Fruit fly (Drosophila melanogaster) whole organism, pupa: ENCODE data around the gene CG10185.

ENCODE experiments used
- CG10348 ChIP-seq: fragments of 200-800 bp; sonication (Bioruptor generic); IDR thresholded peaks from 2 replicates; pipeline ENCODE4 v1.3.6; 2022; ENCODE audit warnings: missing biosample characterization, missing genetic modification characterization
- CG12605 ChIP-seq: fragments of 200-800 bp; sonication (Bioruptor generic); IDR thresholded peaks from 2 replicates; pipeline ENCODE4 v1.3.6; 2022; ENCODE audit warnings: missing biosample characterization, missing genetic modification characterization
- CG13204 ChIP-seq: fragments of 200-800 bp; sonication (Bioruptor generic); optimal IDR thresholded peaks from 2 replicates; lab custom pipeline; 2018; ENCODE audit warnings: missing biosample characterization, mild to moderate bottlenecking, missing genetic modification characterization, moderate library complexity
- CG14655 ChIP-seq: fragments of 200-800 bp; sonication (Bioruptor generic); optimal IDR thresholded peaks from 3 replicates; lab custom pipeline; 2017; ENCODE audit warnings: mild to moderate bottlenecking, missing biosample characterization, missing genetic modification reagents, missing genetic modification characterization
- CG15710 ChIP-seq: fragments of 200-800 bp; sonication (Bioruptor generic); optimal IDR thresholded peaks from 2 replicates; lab custom pipeline; 2018; ENCODE audit warnings: missing biosample characterization, mild to moderate bottlenecking, missing genetic modification characterization, moderate library complexity
- CG17806 ChIP-seq: fragments of 200-800 bp; sonication (Bioruptor generic); optimal IDR thresholded peaks from 2 replicates; lab custom pipeline; 2018; ENCODE audit warnings: missing biosample characterization, mild to moderate bottlenecking, missing genetic modification characterization, moderate library complexity
- CG32121 ChIP-seq: fragments of 200-800 bp; sonication (Bioruptor generic); IDR thresholded peaks from 2 replicates; pipeline ENCODE4 v1.3.6; 2022; ENCODE audit warnings: missing biosample characterization, missing genetic modification characterization
- CG34367 ChIP-seq: fragments of 200-800 bp; sonication (Bioruptor generic); optimal IDR thresholded peaks from 2 replicates; lab custom pipeline; 2018; ENCODE audit warnings: missing biosample characterization, mild to moderate bottlenecking, missing genetic modification characterization
- CG4496 ChIP-seq: fragments of 200-800 bp; sonication (Bioruptor generic); IDR thresholded peaks from 3 replicates; pipeline ENCODE4 v1.3.6; 2022; ENCODE audit warnings: missing biosample characterization, missing genetic modification characterization
- CG8159 ChIP-seq: fragments of 200-800 bp; sonication (Bioruptor generic); optimal IDR thresholded peaks from 3 replicates; lab custom pipeline; 2018; ENCODE audit warnings: missing biosample characterization, mild to moderate bottlenecking, missing genetic modification characterization, moderate library complexity
- CG8301 ChIP-seq: fragments of 200-800 bp; sonication (Bioruptor generic); optimal IDR thresholded peaks from 2 replicates; lab custom pipeline; 2018; ENCODE audit warnings: missing biosample characterization, mild to moderate bottlenecking, missing genetic modification characterization
- CG9948 ChIP-seq: fragments of 200-800 bp; sonication (Bioruptor generic); optimal IDR thresholded peaks from 2 replicates; lab custom pipeline; 2018; ENCODE audit warnings: missing biosample characterization, mild to moderate bottlenecking, missing genetic modification characterization, moderate library complexity
- D1 ChIP-seq: fragments of 200-800 bp; sonication (Bioruptor generic); optimal IDR thresholded peaks from 2 replicates; lab custom pipeline; 2018; ENCODE audit warnings: missing biosample characterization, mild to moderate bottlenecking, missing genetic modification characterization, moderate library complexity
- EcR ChIP-seq: fragments of 200-800 bp; sonication (Bioruptor generic); optimal IDR thresholded peaks from 3 replicates; lab custom pipeline; 2019; ENCODE audit warnings: missing biosample characterization, missing genetic modification characterization, mild to moderate bottlenecking, moderate library complexity, missing genetic modification reagents
- Ets98B ChIP-seq: fragments of 200-800 bp; sonication (Bioruptor generic); IDR thresholded peaks from 2 replicates; pipeline ENCODE4 v1.3.6; 2022; ENCODE audit warnings: missing biosample characterization, missing genetic modification characterization
- Pif1A ChIP-seq: fragments of 200-800 bp; sonication (Bioruptor generic); optimal IDR thresholded peaks from 3 replicates; lab custom pipeline; 2016; ENCODE audit warnings: missing biosample characterization, missing genetic modification characterization
- Pif1B ChIP-seq: fragments of 200-800 bp; sonication (Bioruptor generic); optimal IDR thresholded peaks from 3 replicates; lab custom pipeline; 2016; ENCODE audit warnings: missing biosample characterization, missing genetic modification characterization
- Snoo ChIP-seq: fragments of 200-800 bp; sonication (Bioruptor generic); optimal IDR thresholded peaks from 3 replicates; lab custom pipeline; 2017; ENCODE audit warnings: missing biosample characterization, mild to moderate bottlenecking, missing genetic modification characterization, inconsistent platforms
- fd96Ca ChIP-seq: fragments of 200-800 bp; sonication (Bioruptor generic); IDR thresholded peaks from 3 replicates; pipeline ENCODE4 v1.3.6; 2022; ENCODE audit warnings: missing biosample characterization, missing genetic modification characterization
- gl ChIP-seq: fragments of 200-800 bp; sonication (Bioruptor generic); optimal IDR thresholded peaks from 2 replicates; lab custom pipeline; 2018; ENCODE audit warnings: missing biosample characterization, mild to moderate bottlenecking, missing genetic modification characterization
- rn ChIP-seq: fragments of 200-800 bp; sonication (Bioruptor generic); IDR thresholded peaks from 2 replicates; pipeline ENCODE4 v1.3.6; 2022; ENCODE audit warnings: missing biosample characterization, missing genetic modification characterization

CG10185 gene

DNA sequence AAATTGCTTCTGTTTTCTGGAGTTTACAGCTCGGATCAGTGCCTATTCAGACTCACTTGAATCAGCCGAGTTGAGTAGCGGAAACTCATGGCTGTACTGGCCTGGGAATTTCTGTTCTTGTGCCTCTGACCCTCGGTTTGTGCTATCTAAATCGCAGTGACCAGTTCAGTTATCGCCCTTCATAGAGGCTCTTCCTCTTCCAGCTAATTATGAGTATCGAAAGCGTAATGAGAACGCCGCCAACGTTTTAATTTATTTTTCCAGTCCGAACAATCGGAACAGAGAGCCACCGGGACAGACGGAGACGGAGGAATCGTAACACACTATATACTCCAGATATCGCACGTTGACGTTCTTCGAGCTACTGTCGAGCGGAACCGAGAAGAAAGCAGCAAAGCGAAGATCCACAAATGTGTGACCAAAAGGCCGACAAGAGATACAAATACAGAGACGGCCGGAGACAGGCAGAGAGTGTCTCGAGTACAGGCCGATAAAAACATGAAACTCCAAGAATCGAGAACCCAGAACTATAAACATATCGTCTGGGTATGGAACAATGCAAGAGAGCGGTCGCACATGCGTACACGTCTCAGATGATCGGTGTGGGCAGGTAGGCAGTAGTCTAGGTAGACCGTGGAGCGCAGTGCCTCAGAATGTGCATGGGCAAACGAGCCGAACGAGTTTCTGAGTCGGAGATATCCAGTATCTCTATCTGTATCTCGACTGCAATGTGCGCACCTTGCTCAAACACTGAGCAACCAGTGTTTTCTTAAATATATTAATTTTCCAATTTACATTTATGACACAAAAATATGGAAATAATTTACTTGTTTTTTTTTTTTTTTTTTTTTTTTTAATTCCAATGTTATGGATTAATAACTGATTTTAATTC, 4.5 kb upstream of the CG10185 start:
- TF ChIP-seq Pif1B (GFP tag; lab: Kevin White, UChicago) (peak; percentile 90), fd96Ca (GFP tag; lab: Robert Waterston, UW) (peak; percentile 73; the same call in 2 of the 3 replicates), CG34367 (peak; percentile 70), CG13204 (peak; percentile 6), CG8301 (peak; percentile 66), Snoo (tag; lab: Kevin White, UChicago) (peak; percentile 58), Ets98B (GFP tag; lab: Robert Waterston, UW) (peak; percentile 88), CG32121 (GFP tag; lab: Robert Waterston, UW) (peak; percentile 86), rn (GFP tag; lab: Robert Waterston, UW) (peak; percentile 54), gl (tag; lab: Kevin White, UChicago) (peak; percentile 4), CG9948 (peak; percentile 71), D1 (tag; lab: Kevin White, UChicago) (peak; percentile 39), CG15710 (tag; lab: Kevin White, UChicago) (peak; percentile 82), CG8159 (tag; lab: Kevin White, UChicago) (peak; percentile 80), CG4496 (GFP tag; lab: Robert Waterston, UW) (peak; percentile 83; the same call in 2 of the 3 replicates), CG17806 (tag; lab: Kevin White, UChicago) (peak; percentile 82), CG14655 (GFP tag; lab: Kevin White, UChicago) (no peak), CG12605 (GFP tag; lab: Robert Waterston, UW) (peak; percentile 89), CG10348 (GFP tag; lab: Robert Waterston, UW) (no peak), EcR (GFP tag; lab: Kevin White, UChicago) (peak; percentile 55), Pif1A (peak; percentile 90)
- TF ChIP-seq, all 21 proteins: peak for 19

DNA sequence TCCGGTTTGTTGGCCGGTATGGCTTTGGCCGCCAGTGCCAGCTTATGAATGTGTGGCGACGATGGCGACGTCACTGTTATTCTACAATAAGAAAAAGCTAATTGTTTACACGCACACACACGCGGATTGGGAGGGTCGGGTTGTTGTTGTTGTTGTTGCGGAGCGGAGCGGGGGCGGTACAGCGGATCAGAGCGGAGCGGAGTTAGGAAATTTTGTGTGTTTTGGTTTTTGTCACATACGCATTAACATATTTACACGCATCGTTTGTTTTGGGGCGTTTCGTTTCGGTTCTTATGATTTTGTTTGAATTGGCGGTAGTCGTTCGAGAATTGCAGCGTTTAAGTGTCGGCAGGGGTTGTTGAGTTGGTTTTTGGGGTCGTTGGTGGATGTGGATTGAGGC, 1.9 kb upstream of the CG10185 start:
- TF ChIP-seq Pif1B (GFP tag; lab: Kevin White, UChicago) (no peak), CG15710 (tag; lab: Kevin White, UChicago) (no peak), CG12605 (GFP tag; lab: Robert Waterston, UW) (no peak), CG4496 (GFP tag; lab: Robert Waterston, UW) (no peak), CG14655 (GFP tag; lab: Kevin White, UChicago) (no peak), CG17806 (tag; lab: Kevin White, UChicago) (no peak), Ets98B (GFP tag; lab: Robert Waterston, UW) (no peak), CG13204 (no peak)

DNA sequence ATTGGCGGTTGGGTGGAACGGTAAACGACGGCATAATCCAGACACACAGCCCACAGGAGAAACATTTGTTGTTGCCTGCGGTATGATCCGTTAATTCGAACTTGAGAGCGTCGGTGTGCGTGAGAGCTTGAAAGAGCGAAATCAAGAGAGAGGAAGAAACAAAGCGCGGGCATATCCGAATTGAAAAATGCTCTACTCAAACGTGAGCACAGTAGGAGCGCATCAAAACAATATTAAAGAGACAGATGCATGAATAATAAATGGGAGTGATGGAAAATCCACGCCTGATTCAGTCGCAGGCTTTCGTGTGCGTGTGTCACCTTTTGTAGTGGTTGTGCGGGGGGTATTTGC, 16.1 kb downstream of the CG10185 start:
- TF ChIP-seq CG32121 (GFP tag; lab: Robert Waterston, UW) (peak; percentile 53; the same call in 1 of the 2 replicates), Snoo (tag; lab: Kevin White, UChicago) (no peak), CG15710 (tag; lab: Kevin White, UChicago) (no peak), gl (tag; lab: Kevin White, UChicago) (peak; percentile 23), CG13204 (no peak), Pif1B (GFP tag; lab: Kevin White, UChicago) (no peak), CG10348 (GFP tag; lab: Robert Waterston, UW) (no peak), EcR (GFP tag; lab: Kevin White, UChicago) (no peak), rn (GFP tag; lab: Robert Waterston, UW) (no peak), fd96Ca (GFP tag; lab: Robert Waterston, UW) (no peak; the same call in 2 of the 3 replicates), CG4496 (GFP tag; lab: Robert Waterston, UW) (peak; percentile 70; the same call in 2 of the 3 replicates), Pif1A (no peak), CG9948 (no peak), CG14655 (GFP tag; lab: Kevin White, UChicago) (no peak), D1 (tag; lab: Kevin White, UChicago) (no peak), Ets98B (GFP tag; lab: Robert Waterston, UW) (0 out of 2 replicates have a peak, but pooled peaks have one; percentile 47), CG17806 (tag; lab: Kevin White, UChicago) (no peak), CG34367 (no peak), CG12605 (GFP tag; lab: Robert Waterston, UW) (no peak), CG8301 (no peak), CG8159 (tag; lab: Kevin White, UChicago) (no peak)

DNA sequence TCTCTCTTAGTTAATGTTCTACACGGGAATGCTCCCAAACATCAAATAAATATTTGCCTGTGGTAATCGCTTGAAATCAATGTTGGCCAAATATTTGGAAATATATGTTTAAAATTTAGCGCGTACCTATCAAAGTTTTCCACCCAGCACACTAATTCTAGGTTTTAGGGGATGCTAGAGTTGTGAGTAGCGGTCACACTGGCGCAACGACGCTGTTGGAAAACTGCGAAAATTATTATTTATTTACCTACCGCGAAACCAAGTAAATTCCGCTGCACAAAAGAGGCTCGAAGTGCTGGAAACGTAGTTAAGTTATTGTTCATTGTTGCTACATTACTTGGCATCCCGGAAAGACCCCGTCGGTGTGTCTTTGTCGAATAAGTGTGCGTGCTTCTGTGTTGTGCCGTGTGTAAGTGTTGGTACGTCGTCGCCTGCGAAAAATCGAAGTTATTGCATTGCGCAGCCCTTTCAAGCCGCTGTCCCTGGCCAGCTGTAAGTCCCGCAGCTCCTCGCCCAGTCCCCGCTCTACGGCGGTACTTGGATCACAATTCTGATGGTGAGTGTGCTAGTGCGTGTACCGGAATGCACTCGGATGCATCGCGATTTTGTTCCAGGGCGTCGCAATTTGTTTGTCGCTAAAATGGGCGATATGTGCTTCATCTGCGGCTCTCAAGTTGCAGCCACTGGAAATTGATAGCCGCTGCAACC, 16.6 kb downstream of the CG10185 start, which contains the start of gene msps:
msps (plus strand) TSS at position 181 of the 708 bp plus-strand sequence.
- TF ChIP-seq CG14655 (GFP tag; lab: Kevin White, UChicago) = no peak
- TF ChIP-seq CG17806 (tag; lab: Kevin White, UChicago) = no peak
- TF ChIP-seq rn (GFP tag; lab: Robert Waterston, UW) = no peak
- no peak for TF ChIP-seq CG4496 (GFP tag; lab: Robert Waterston, UW)
- TF ChIP-seq Pif1A = no peak
- no peak for TF ChIP-seq CG8159 (tag; lab: Kevin White, UChicago)
- no peak for TF ChIP-seq D1 (tag; lab: Kevin White, UChicago)
- TF ChIP-seq CG8301 = no peak
- TF ChIP-seq CG10348 (GFP tag; lab: Robert Waterston, UW) = no peak
- no peak for TF ChIP-seq CG9948
- no peak for TF ChIP-seq fd96Ca (GFP tag; lab: Robert Waterston, UW)
- no peak for TF ChIP-seq CG15710 (tag; lab: Kevin White, UChicago)
- no peak for TF ChIP-seq CG32121 (GFP tag; lab: Robert Waterston, UW)
- TF ChIP-seq Snoo (tag; lab: Kevin White, UChicago) = no peak
- TF ChIP-seq, all 21 proteins: peak for 0
